Fruit fly (Drosophila melanogaster) whole organism, embryonic: ENCODE data around the gene CG15473.

Experiments used
- ATbp ChIP-seq: fragments of 200-800 bp; sonication (Bioruptor generic); optimal IDR thresholded peaks from 2 replicates; lab custom pipeline; 2017; ENCODE audit warnings: missing biosample characterization, mild to moderate bottlenecking, missing genetic modification characterization, missing genetic modification reagents
- Bteb2 ChIP-seq: fragments of 200-800 bp; sonication (Bioruptor generic); optimal IDR thresholded peaks from 2 replicates; lab custom pipeline; 2016; ENCODE audit warnings: missing biosample characterization, missing genetic modification characterization
- CG10543 ChIP-seq: fragments of 200-800 bp; sonication (Bioruptor generic); optimal IDR thresholded peaks from 3 replicates; lab custom pipeline; 2017; ENCODE audit warnings: missing biosample characterization, mild to moderate bottlenecking, missing genetic modification characterization, moderate library complexity
- CG10979 ChIP-seq: fragments of 200-800 bp; sonication (Bioruptor generic); optimal IDR thresholded peaks from 2 replicates; lab custom pipeline; 2018; ENCODE audit warnings: missing biosample characterization, mild to moderate bottlenecking, missing genetic modification characterization, moderate library complexity
- CG11085 ChIP-seq: fragments of 200-800 bp; sonication (Bioruptor generic); IDR thresholded peaks from 2 replicates; pipeline ENCODE4 v1.3.6; 2022; ENCODE audit warnings: missing biosample characterization, missing genetic modification characterization
- CG12104 ChIP-seq: fragments of 200-800 bp; sonication (Bioruptor generic); optimal IDR thresholded peaks from 3 replicates; lab custom pipeline; 2016; ENCODE audit warnings: missing biosample characterization, missing genetic modification characterization
- CG15011 ChIP-seq: fragments of 200-800 bp; sonication (Bioruptor generic); optimal IDR thresholded peaks from 3 replicates; lab custom pipeline; 2018; ENCODE audit warnings: missing biosample characterization, mild to moderate bottlenecking, missing genetic modification characterization
- CG17802 ChIP-seq: fragments of 200-800 bp; sonication (Bioruptor generic); optimal IDR thresholded peaks from 2 replicates; lab custom pipeline; 2018; ENCODE audit warnings: missing biosample characterization, mild to moderate bottlenecking, missing genetic modification characterization, moderate library complexity
- CG17829 ChIP-seq: fragments of 200-800 bp; optimal IDR thresholded peaks from 2 replicates; lab custom pipeline; 2019; ENCODE audit warnings: missing biosample characterization, mild to moderate bottlenecking, missing genetic modification characterization, moderate library complexity
- CG17912 ChIP-seq: fragments of 200-800 bp; sonication (Bioruptor generic); optimal IDR thresholded peaks from 2 replicates; lab custom pipeline; 2018; ENCODE audit warnings: missing biosample characterization, mild to moderate bottlenecking, missing genetic modification characterization
- CG18619 ChIP-seq: fragments of 200-800 bp; sonication (Bioruptor generic); optimal IDR thresholded peaks from 3 replicates; lab custom pipeline; 2017; ENCODE audit warnings: missing biosample characterization, mild to moderate bottlenecking, missing genetic modification characterization
- CG18764 ChIP-seq: fragments of 200-800 bp; sonication (Bioruptor generic); optimal IDR thresholded peaks from 3 replicates; lab custom pipeline; 2016; ENCODE audit warnings: missing biosample characterization, missing genetic modification characterization
- CG2199 ChIP-seq: fragments of 200-800 bp; sonication (Bioruptor generic); IDR thresholded peaks from 3 replicates; pipeline ENCODE4 v1.3.6; 2022; ENCODE audit warnings: missing biosample characterization, missing genetic modification characterization
- CG32532 ChIP-seq: fragments of 200-800 bp; sonication (Bioruptor generic); IDR thresholded peaks from 2 replicates; pipeline ENCODE4 v1.3.6; 2022; ENCODE audit warnings: missing biosample characterization, missing genetic modification characterization
- CG3281 ChIP-seq: fragments of 200-800 bp; sonication (Bioruptor generic); optimal IDR thresholded peaks from 3 replicates; lab custom pipeline; 2017; ENCODE audit warnings: missing biosample characterization, mild to moderate bottlenecking, missing genetic modification characterization
- CG4360 ChIP-seq: fragments of 200-800 bp; sonication (Bioruptor generic); IDR thresholded peaks from 2 replicates; pipeline ENCODE4 v1.3.6; 2022; ENCODE audit warnings: missing biosample characterization, missing genetic modification characterization
- CG5953 ChIP-seq: fragments of 200-800 bp; sonication (Bioruptor generic); IDR thresholded peaks from 2 replicates; pipeline ENCODE4 v1.3.6; 2022; ENCODE audit warnings: missing biosample characterization, missing genetic modification characterization
- CG7556 ChIP-seq: fragments of 200-800 bp; sonication (Bioruptor generic); optimal IDR thresholded peaks from 2 replicates; lab custom pipeline; 2017; ENCODE audit warnings: missing biosample characterization, mild to moderate bottlenecking, missing genetic modification characterization
- CG7786 ChIP-seq: fragments of 200-800 bp; sonication (Bioruptor generic); optimal IDR thresholded peaks from 2 replicates; lab custom pipeline; 2016; ENCODE audit warnings: missing biosample characterization, missing genetic modification characterization
- CG9797 ChIP-seq: fragments of 200-800 bp; sonication (Bioruptor generic); optimal IDR thresholded peaks from 3 replicates; lab custom pipeline; 2018; ENCODE audit warnings: missing biosample characterization, mild to moderate bottlenecking, missing genetic modification characterization
- CTCF ChIP-seq: fragments of 200-800 bp; sonication (Bioruptor generic); optimal IDR thresholded peaks from 2 replicates; lab custom pipeline; 2017; ENCODE audit warnings: missing biosample characterization, mild to moderate bottlenecking, missing genetic modification characterization, moderate library complexity
- Dfd ChIP-seq, 2 experiments: fragments of >200 bp; optimal IDR thresholded peaks; 2 replicates each; lab custom pipeline; 2017; ENCODE audit warnings: missing biosample characterization in 2 of 2, missing genetic modification characterization in 2 of 2
- Elba2 ChIP-seq: fragments of 200-800 bp; sonication (Bioruptor generic); optimal IDR thresholded peaks from 3 replicates; lab custom pipeline; 2016; ENCODE audit warnings: missing biosample characterization, missing genetic modification characterization
- HLH3B ChIP-seq: fragments of 200-800 bp; sonication (Bioruptor generic); IDR thresholded peaks from 2 replicates; pipeline ENCODE4 v1.3.6; 2022; ENCODE audit warnings: missing biosample characterization, missing genetic modification characterization
- Hey ChIP-seq: fragments of 200-800 bp; sonication (Bioruptor generic); optimal IDR thresholded peaks from 3 replicates; lab custom pipeline; 2018; ENCODE audit warnings: missing biosample characterization, mild to moderate bottlenecking, missing genetic modification characterization
- Hr78 ChIP-seq, 2 experiments: fragments of 200-800 bp in 1 of 2; fragments of >200 bp in 1 of 2; sonication (Bioruptor generic) in 1 of 2; optimal IDR thresholded peaks; 2 replicates each; lab custom pipeline; 2017 to 2019; ENCODE audit warnings: missing biosample characterization in 2 of 2, missing genetic modification characterization in 2 of 2, mild to moderate bottlenecking in 1 of 2, moderate library complexity in 1 of 2
- Lim3 ChIP-seq: fragments of 200-800 bp; sonication (Bioruptor generic); IDR thresholded peaks from 2 replicates; pipeline ENCODE4 v1.3.6; 2022; ENCODE audit warnings: missing biosample characterization, missing genetic modification characterization
- Meics ChIP-seq: fragments of 200-800 bp; sonication (Bioruptor generic); optimal IDR thresholded peaks from 2 replicates; lab custom pipeline; 2017; ENCODE audit warnings: missing biosample characterization, mild to moderate bottlenecking, missing genetic modification characterization
- NC2α ChIP-seq: fragments of 200-800 bp; sonication (Bioruptor generic); optimal IDR thresholded peaks from 2 replicates; lab custom pipeline; 2016; ENCODE audit warnings: missing biosample characterization, missing genetic modification characterization
- Nf-YA ChIP-seq: fragments of 200-800 bp; sonication (Bioruptor generic); IDR thresholded peaks from 2 replicates; pipeline ENCODE4 v1.3.6; 2022; ENCODE audit warnings: missing biosample characterization, missing genetic modification characterization
- Oaz ChIP-seq: fragments of 200-800 bp; sonication (Bioruptor generic); IDR thresholded peaks from 2 replicates; pipeline ENCODE4 v1.3.6; 2022; ENCODE audit warnings: missing biosample characterization, missing genetic modification characterization
- PHDP ChIP-seq: fragments of 200-800 bp; sonication (Bioruptor generic); optimal IDR thresholded peaks from 3 replicates; lab custom pipeline; 2018; ENCODE audit warnings: missing biosample characterization, mild to moderate bottlenecking, missing genetic modification characterization, moderate library complexity
- Six4 ChIP-seq: fragments of 200-800 bp; sonication (Bioruptor generic); optimal IDR thresholded peaks from 2 replicates; lab custom pipeline; 2016; ENCODE audit warnings: missing biosample characterization, missing genetic modification characterization
- Sox100B ChIP-seq: fragments of 200-800 bp; sonication (Bioruptor generic); optimal IDR thresholded peaks from 3 replicates; lab custom pipeline; 2018; ENCODE audit warnings: missing biosample characterization, mild to moderate bottlenecking, missing genetic modification characterization
- Xrp1 ChIP-seq: fragments of 200-800 bp; sonication (Bioruptor generic); IDR thresholded peaks from 2 replicates; pipeline ENCODE4 v1.3.6; 2022; ENCODE audit warnings: missing biosample characterization, missing genetic modification characterization
- br ChIP-seq: fragments of >200 bp; optimal IDR thresholded peaks from 2 replicates; lab custom pipeline; 2017
- caup ChIP-seq: fragments of 200-800 bp; sonication (Bioruptor generic); optimal IDR thresholded peaks from 3 replicates; lab custom pipeline; 2017; ENCODE audit warnings: missing biosample characterization, mild to moderate bottlenecking, missing genetic modification characterization, moderate library complexity; ENCODE audit not compliant: severe bottlenecking
- da ChIP-seq: fragments of 200-800 bp; sonication (Bioruptor generic); optimal IDR thresholded peaks from 2 replicates; lab custom pipeline; 2016; ENCODE audit warnings: missing biosample characterization, missing genetic modification characterization
- esg ChIP-seq: fragments of 200-800 bp; sonication (Bioruptor generic); conservative IDR thresholded peaks from 2 replicates; pipeline ENCODE4 v1.3.6; 2022; ENCODE audit warnings: missing biosample characterization, missing genetic modification characterization
- gem ChIP-seq: fragments of 200-800 bp; sonication (Bioruptor generic); optimal IDR thresholded peaks from 2 replicates; lab custom pipeline; 2019; ENCODE audit warnings: missing biosample characterization, mild to moderate bottlenecking, missing genetic modification characterization, moderate library complexity
- kay ChIP-seq: fragments of 200-800 bp; sonication (Bioruptor generic); optimal IDR thresholded peaks from 2 replicates; lab custom pipeline; 2016; ENCODE audit warnings: missing biosample characterization, missing genetic modification characterization
- mld ChIP-seq: fragments of 200-800 bp; sonication (Bioruptor generic); IDR thresholded peaks from 3 replicates; pipeline ENCODE4 v1.3.6; 2022; ENCODE audit warnings: missing biosample characterization, missing genetic modification characterization; ENCODE audit not compliant: partially characterized antibody
- nerfin-2 ChIP-seq: fragments of 200-800 bp; sonication (Bioruptor generic); IDR thresholded peaks from 2 replicates; pipeline ENCODE4 v1.3.6; 2022; ENCODE audit warnings: missing biosample characterization, missing genetic modification characterization; ENCODE audit not compliant: partially characterized antibody
- onecut ChIP-seq: fragments of 200-800 bp; sonication (Bioruptor generic); IDR thresholded peaks from 2 replicates; pipeline ENCODE4 v1.3.6; 2022; ENCODE audit warnings: missing biosample characterization, missing genetic modification characterization
- pfk ChIP-seq: fragments of 200-800 bp; sonication (Bioruptor generic); optimal IDR thresholded peaks from 2 replicates; lab custom pipeline; 2018; ENCODE audit warnings: missing biosample characterization, mild to moderate bottlenecking, missing genetic modification characterization, moderate library complexity
- pnt ChIP-seq: fragments of 200-800 bp; sonication (Bioruptor generic); optimal IDR thresholded peaks from 3 replicates; lab custom pipeline; 2016; ENCODE audit warnings: missing biosample characterization, missing genetic modification characterization
- psq ChIP-seq: fragments of 200-800 bp; sonication (Bioruptor generic); optimal IDR thresholded peaks from 2 replicates; lab custom pipeline; 2017; ENCODE audit warnings: missing biosample characterization, missing genetic modification characterization
- run ChIP-seq: fragments of 200-800 bp; sonication (Bioruptor generic); optimal IDR thresholded peaks from 3 replicates; lab custom pipeline; 2018; ENCODE audit warnings: missing biosample characterization, mild to moderate bottlenecking, missing genetic modification characterization
- schlank ChIP-seq: fragments of 200-800 bp; sonication (Bioruptor generic); optimal IDR thresholded peaks from 2 replicates; lab custom pipeline; 2018; ENCODE audit warnings: missing biosample characterization, mild to moderate bottlenecking, missing genetic modification characterization
- tin ChIP-seq: fragments of 200-800 bp; sonication (Bioruptor generic); optimal IDR thresholded peaks from 3 replicates; lab custom pipeline; 2016; ENCODE audit warnings: missing biosample characterization, missing genetic modification characterization
- tll ChIP-seq, 2 experiments: fragments of 200-800 bp in 1 of 2; fragments of >200 bp in 1 of 2; sonication (Bioruptor generic) in 1 of 2; optimal IDR thresholded peaks; 2 replicates each; lab custom pipeline; 2017 to 2019; ENCODE audit warnings: missing biosample characterization in 2 of 2, missing genetic modification characterization in 2 of 2, mild to moderate bottlenecking in 1 of 2, moderate library complexity in 1 of 2
- usp ChIP-seq: fragments of >200 bp; optimal IDR thresholded peaks from 2 replicates; lab custom pipeline; 2017; ENCODE audit warnings: missing biosample characterization, missing genetic modification characterization
- vfl ChIP-seq: fragments of 200-800 bp; sonication (Bioruptor generic); optimal IDR thresholded peaks from 2 replicates; lab custom pipeline; 2016; ENCODE audit warnings: missing biosample characterization, missing genetic modification characterization

CG15473 gene

dm6 chrX:4609737-4610136 lies 44.6 kb downstream of the CG15473 start (continued):
- TF ChIP-seq Bteb2 (GFP tag; lab: Kevin White, UChicago) (no peak), tin (GFP tag; lab: Kevin White, UChicago) (no peak), Dfd (GFP tag; optimal IDR thresholded peaks at IDR 0.05; lab: Kevin White, UChicago) (no peak), CG3281 (no peak), Oaz (GFP tag; lab: Robert Waterston, UW) (no peak), Lim3 (GFP tag; lab: Robert Waterston, UW) (no peak), CG18764 (GFP tag; lab: Kevin White, UChicago) (no peak), CG11085 (GFP tag; lab: Robert Waterston, UW) (no peak), CG5953 (GFP tag; lab: Robert Waterston, UW) (no peak), usp (no peak), CG17802 (no peak), CG17829 (no peak), CG7786 (no peak), Elba2 (GFP tag; lab: Kevin White, UChicago) (no peak), Sox100B (GFP tag; lab: Kevin White, UChicago) (peak; percentile 46), NC2α (GFP tag; lab: Kevin White, UChicago) (no peak), CG10979 (tag; lab: Kevin White, UChicago) (no peak), CG17912 (GFP tag; lab: Kevin White, UChicago) (no peak), run (tag; lab: Kevin White, UChicago) (no peak), CTCF (GFP tag; lab: Kevin White, UChicago) (peak; percentile 1), gem (tag; lab: Kevin White, UChicago) (peak; percentile 27), CG32532 (GFP tag; lab: Robert Waterston, UW) (no peak), Meics (GFP tag; lab: Kevin White, UChicago) (no peak), tll (GFP tag; optimal IDR thresholded peaks at IDR 0.05; lab: Kevin White, UChicago) (peak in 1 of 2 experiments; percentile 56), esg (no peak), mld (no peak), PHDP (tag; lab: Kevin White, UChicago) (peak; percentile 3), CG12104 (GFP tag; lab: Kevin White, UChicago) (no peak), CG18619 (GFP tag; lab: Kevin White, UChicago) (no peak), CG10543 (GFP tag; lab: Kevin White, UChicago) (no peak), caup (no peak), Nf-YA (no peak), Xrp1 (peak; percentile 46; the same call in 1 of the 2 replicates), CG2199 (no peak), da (GFP tag; lab: Kevin White, UChicago) (no peak), vfl (GFP tag; lab: Kevin White, UChicago) (no peak), nerfin-2 (no peak), onecut (GFP tag; lab: Robert Waterston, UW) (0 out of 2 replicates have a peak, but pooled peaks have one; percentile 12), CG7556 (no peak), Hr78 (GFP tag; optimal IDR thresholded peaks at IDR 0.05; lab: Kevin White, UChicago) (no peak), schlank (tag; lab: Kevin White, UChicago) (no peak), ATbp (GFP tag; lab: Kevin White, UChicago) (peak; percentile 63), Hey (no peak), pfk (no peak), kay (GFP tag; lab: Kevin White, UChicago) (no peak), br (no peak), CG9797 (GFP tag; lab: Kevin White, UChicago) (no peak), CG4360 (GFP tag; lab: Robert Waterston, UW) (no peak), HLH3B (GFP tag; lab: Robert Waterston, UW) (no peak), psq (GFP tag; lab: Kevin White, UChicago) (no peak), Six4 (GFP tag; lab: Kevin White, UChicago) (no peak), CG15011 (GFP tag; lab: Kevin White, UChicago) (no peak), pnt (GFP tag; lab: Kevin White, UChicago) (no peak)
